Worm (Caenorhabditis elegans): Measurements from ENCODE around the gene ZK381.2.

Gene ZK381.2

DNA sequence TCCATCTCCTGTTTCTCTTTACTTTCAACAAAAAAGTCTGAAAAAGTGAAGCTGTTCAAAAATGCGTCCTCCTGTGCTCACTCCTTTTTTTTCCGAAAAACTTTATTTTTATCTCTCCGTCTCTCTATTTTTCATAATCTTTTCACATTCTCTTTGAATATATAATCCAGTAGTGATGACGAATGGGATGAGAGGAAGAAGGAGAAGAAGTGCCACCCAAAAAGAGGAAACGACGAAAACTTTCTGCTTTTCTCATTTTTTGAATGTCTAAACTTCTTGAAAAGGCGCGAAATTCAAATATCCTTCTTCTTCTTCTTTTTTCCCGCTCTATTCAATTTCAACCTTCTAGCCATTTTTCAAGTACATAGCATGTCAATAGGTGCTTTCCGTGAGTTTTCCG is 10.6 kb upstream of the ZK381.2 start:
- TF ChIP-seq ceh-40 (GFP tag; IDR thresholded peaks at IDR 0.05) (no peak), Y53G8AR.9 (GFP tag; conservative IDR thresholded peaks at IDR 0.05) (no peak), lin-54 (GFP tag; optimal IDR thresholded peaks at IDR 0.05) (no peak), ama-1 (optimal IDR thresholded peaks at IDR 0.05) (no peak), ama-1 (GFP tag; optimal IDR thresholded peaks at IDR 0.05) (no peak), hrde-1 (tag; optimal IDR thresholded peaks at IDR 0.05; ENCODE audit: borderline replicate concordance) (no peak), unc-130 (GFP tag; optimal IDR thresholded peaks at IDR 0.05) (no peak), F57C9.4 (tag; optimal IDR thresholded peaks at IDR 0.05) (no peak), ztf-25 (GFP tag; IDR thresholded peaks at IDR 0.05) (no peak), nhr-27 (tag; optimal IDR thresholded peaks at IDR 0.05) (no peak), rcor-1 (GFP tag; IDR thresholded peaks at IDR 0.05) (no peak), cebp-1 (GFP tag; IDR thresholded peaks at IDR 0.05) (no peak), cebp-1 (tag; optimal IDR thresholded peaks at IDR 0.05) (no peak), Y79H2A.3 (GFP tag; conservative IDR thresholded peaks at IDR 0.05) (no peak), snpc-3.4 (tag; optimal IDR thresholded peaks at IDR 0.05) (no peak), hlh-12 (tag; optimal IDR thresholded peaks at IDR 0.05) (no peak), egrh-3 (GFP tag; IDR thresholded peaks at IDR 0.05) (no peak), snpc-4 (GFP tag; optimal IDR thresholded peaks at IDR 0.05) (no peak), snpc-4 (tag; optimal IDR thresholded peaks at IDR 0.05) (no peak), nhr-90 (tag; optimal IDR thresholded peaks at IDR 0.05) (no peak), hlh-26 (GFP tag; conservative IDR thresholded peaks at IDR 0.05) (no peak), ztf-22 (GFP tag; optimal IDR thresholded peaks at IDR 0.05) (no peak), ccch-3 (GFP tag; optimal IDR thresholded peaks at IDR 0.05) (no peak)

DNA sequence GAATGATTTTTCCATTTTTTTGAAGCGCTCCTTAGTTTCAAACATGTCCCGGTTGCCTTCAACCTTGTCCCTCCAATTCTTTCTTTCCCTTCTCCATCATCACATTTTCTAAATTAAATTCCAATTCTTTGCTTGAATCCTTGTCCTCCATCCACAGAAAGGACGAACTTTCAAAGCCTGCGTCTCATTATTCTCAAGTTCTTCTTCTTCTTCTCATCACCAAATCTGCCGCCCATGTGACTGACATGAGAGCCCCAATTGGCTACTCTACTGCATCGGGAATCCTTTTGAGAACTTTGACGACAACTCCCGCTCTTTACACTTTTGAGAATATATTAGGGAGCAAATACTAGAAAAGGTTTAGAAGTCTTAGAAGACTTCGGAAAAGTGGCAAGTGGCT is 8.6 kb upstream of the ZK381.2 start:
- TF ChIP-seq F57C9.4 (tag; optimal IDR thresholded peaks at IDR 0.05) (no peak), nhr-120 (GFP tag; IDR thresholded peaks at IDR 0.05) (no peak), rcor-1 (GFP tag; IDR thresholded peaks at IDR 0.05) (no peak), fkh-3 (tag; optimal IDR thresholded peaks at IDR 0.05) (no peak), somi-1 (GFP tag; optimal IDR thresholded peaks at IDR 0.05) (no peak), attf-3 (GFP tag; conservative IDR thresholded peaks at IDR 0.05) (no peak), madf-10 (tag; optimal IDR thresholded peaks at IDR 0.05) (no peak), mel-28 (tag; optimal IDR thresholded peaks at IDR 0.05; ENCODE audit: borderline replicate concordance) (no peak), F55B11.4 (tag; optimal IDR thresholded peaks at IDR 0.05; ENCODE audit: borderline replicate concordance, insufficient read depth) (no peak), ZK185.1 (tag; optimal IDR thresholded peaks at IDR 0.05; ENCODE audit: poor library complexity, severe bottlenecking) (no peak), attf-6 (GFP tag; IDR thresholded peaks at IDR 0.05) (no peak), T07F8.4 (tag; optimal IDR thresholded peaks at IDR 0.05) (no peak), F39B2.1 (GFP tag; IDR thresholded peaks at IDR 0.05) (no peak), akir-1 (GFP tag; optimal IDR thresholded peaks at IDR 0.05) (no peak), cebp-1 (GFP tag; IDR thresholded peaks at IDR 0.05) (no peak), cebp-1 (tag; optimal IDR thresholded peaks at IDR 0.05) (no peak), repo-1 (tag; optimal IDR thresholded peaks at IDR 0.05) (no peak), die-1 (tag; optimal IDR thresholded peaks at IDR 0.05) (no peak), unc-62 (GFP tag; optimal IDR thresholded peaks at IDR 0.05) (no peak), mxl-1 (tag; optimal IDR thresholded peaks at IDR 0.05) (no peak)

DNA sequence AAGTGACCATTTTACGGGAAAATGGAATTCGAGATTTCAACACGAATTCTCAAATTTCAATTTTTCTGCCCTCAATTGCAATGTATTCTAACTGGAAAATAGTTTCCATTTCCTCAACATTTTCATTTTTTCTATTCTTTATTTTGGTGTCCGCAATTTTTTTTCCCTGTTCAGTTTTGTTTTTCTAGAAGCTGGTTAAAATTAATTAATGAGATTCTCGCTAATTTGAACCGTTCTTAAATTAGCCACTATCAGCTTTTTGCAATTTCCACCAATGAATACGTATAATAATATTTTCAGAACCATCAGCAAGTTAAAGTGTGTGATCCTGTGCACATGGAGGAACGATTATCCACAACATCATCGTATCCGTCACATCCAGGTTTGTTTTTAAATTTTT is 8.0 kb upstream of the ZK381.2 start, which contains the start of gene jnk-1:
TSS of gene jnk-1 (plus strand) at position 301 of the 400 bp plus-strand sequence.
- TF ChIP-seq pha-4 (tag; optimal IDR thresholded peaks at IDR 0.05) (no peak), snpc-1.1 (tag; optimal IDR thresholded peaks at IDR 0.05; ENCODE audit: insufficient read depth) (no peak), F55B11.4 (tag; optimal IDR thresholded peaks at IDR 0.05; ENCODE audit: borderline replicate concordance, insufficient read depth) (no peak), ekl-4 (GFP tag; IDR thresholded peaks at IDR 0.05) (no peak), bed-1 (GFP tag; IDR thresholded peaks at IDR 0.05) (no peak)

Data from whole organism, young adult.